Fruit fly (Drosophila melanogaster) whole organism, adult: ENCODE data around the gene dpr20.

ENCODE experiments used
- CG11617 ChIP-seq: fragments of 200-800 bp; sonication (Bioruptor generic); optimal IDR thresholded peaks from 2 replicates; lab custom pipeline; 2017; ENCODE audit warnings: mild to moderate bottlenecking, missing biosample characterization, missing genetic modification reagents, missing genetic modification characterization
- CG33017 ChIP-seq: fragments of 200-800 bp; sonication (Bioruptor generic); optimal IDR thresholded peaks from 2 replicates; lab custom pipeline; 2018; ENCODE audit warnings: missing biosample characterization, mild to moderate bottlenecking, missing genetic modification characterization, moderate library complexity
- CG7045 ChIP-seq: fragments of 200-800 bp; sonication (Bioruptor generic); optimal IDR thresholded peaks from 2 replicates; lab custom pipeline; 2017; ENCODE audit warnings: missing biosample characterization, mild to moderate bottlenecking, missing genetic modification characterization
- Crg-1 ChIP-seq: fragments of 200-800 bp; sonication (Bioruptor generic); optimal IDR thresholded peaks from 2 replicates; lab custom pipeline; 2016; ENCODE audit warnings: missing biosample characterization, missing genetic modification characterization
- Hr96 ChIP-seq: fragments of 200-800 bp; sonication (Bioruptor generic); optimal IDR thresholded peaks from 2 replicates; lab custom pipeline; 2016; ENCODE audit warnings: missing biosample characterization, missing genetic modification characterization
- ovo ChIP-seq: fragments of 200-800 bp; sonication (Bioruptor generic); optimal IDR thresholded peaks from 2 replicates; lab custom pipeline; 2016; ENCODE audit warnings: missing biosample characterization, missing genetic modification characterization
- tj ChIP-seq: fragments of 200-800 bp; sonication (Bioruptor generic); optimal IDR thresholded peaks from 3 replicates; lab custom pipeline; 2017; ENCODE audit warnings: missing biosample characterization, mild to moderate bottlenecking, missing genetic modification characterization, moderate library complexity

DNA sequence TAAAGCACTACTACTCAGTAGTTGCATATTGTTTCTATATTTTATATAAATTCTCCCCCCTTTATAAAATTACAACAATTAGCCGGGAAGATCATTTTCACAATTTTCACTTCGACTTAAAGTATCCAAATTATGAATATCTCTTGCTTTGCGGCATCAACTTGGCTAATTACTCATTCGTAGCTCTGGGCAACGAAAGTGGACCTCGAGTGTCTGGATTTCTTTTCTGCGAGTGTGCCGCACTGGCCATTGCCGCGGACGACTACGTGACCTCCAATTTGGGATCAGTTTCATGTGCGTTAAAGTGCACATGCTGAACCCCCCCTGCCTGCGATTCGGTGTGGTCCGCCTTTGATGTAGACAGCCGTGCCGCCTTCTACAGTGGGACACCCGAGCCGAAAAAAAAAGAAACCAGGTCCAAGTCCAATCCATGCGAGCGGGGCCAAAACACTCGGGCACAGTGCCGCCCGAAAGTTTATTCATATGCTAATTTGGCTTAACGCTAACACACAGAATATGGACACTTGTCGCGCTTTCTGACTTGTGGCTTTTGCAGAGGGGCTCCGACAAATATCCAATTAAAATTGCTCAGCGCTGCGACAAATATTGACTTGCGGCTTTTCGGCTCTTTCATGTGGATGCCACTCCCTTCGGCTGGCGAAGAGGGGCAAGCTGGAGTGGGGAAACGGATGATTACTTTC, 38.5 kb downstream of the dpr20 start:
- TF ChIP-seq CG7045 (GFP tag; lab: Kevin White, UChicago) (no peak), tj (GFP tag; lab: Kevin White, UChicago) (no peak), ovo (no peak), Crg-1 (no peak), CG11617 (GFP tag; lab: Kevin White, UChicago) (no peak), Hr96 (GFP tag; lab: Kevin White, UChicago) (no peak), CG33017 (tag; lab: Kevin White, UChicago) (no peak)
